Worm (Caenorhabditis elegans): ENCODE measurements around the gene vps-37.

vps-37 gene

ce11 chrV:5580517-5580916 lies 12.0 kb upstream of the vps-37 start (continued):
- TF ChIP-seq gei-8 (GFP tag; optimal IDR thresholded peaks at IDR 0.05) (no peak), zag-1 (tag; optimal IDR thresholded peaks at IDR 0.05) (no peak), hlh-30 (tag; optimal IDR thresholded peaks at IDR 0.05; ENCODE audit: insufficient read depth) (peak; percentile 41), daf-16 (GFP tag; optimal IDR thresholded peaks at IDR 0.05) (no peak), daf-16 (tag; optimal IDR thresholded peaks at IDR 0.05) (peak; percentile 62), mxl-3 (GFP tag; optimal IDR thresholded peaks at IDR 0.05) (peak; percentile 46), tag-97 (GFP tag; IDR thresholded peaks at IDR 0.05) (no peak), F49E8.2 (tag; optimal IDR thresholded peaks at IDR 0.05; ENCODE audit: borderline replicate concordance) (no peak), lin-29 (GFP tag; IDR thresholded peaks at IDR 0.05) (no peak), F26F4.8 (GFP tag; conservative IDR thresholded peaks at IDR 0.05) (no peak), zfp-2 (tag; optimal IDR thresholded peaks at IDR 0.05) (no peak), pha-4 (GFP tag; IDR thresholded peaks at IDR 0.05) (no peak), pha-4 (tag; optimal IDR thresholded peaks at IDR 0.05) (no peak), cey-2 (tag; optimal IDR thresholded peaks at IDR 0.05; ENCODE audit: borderline replicate concordance, insufficient read depth) (no peak), Y105C5A.15 (GFP tag; IDR thresholded peaks at IDR 0.05) (no peak), unc-130 (GFP tag; optimal IDR thresholded peaks at IDR 0.05) (no peak), dve-1 (tag; optimal IDR thresholded peaks at IDR 0.05; ENCODE audit: insufficient read depth) (peak; percentile 71), arid-1 (GFP tag; conservative IDR thresholded peaks at IDR 0.05) (no peak), skn-1 (tag; optimal IDR thresholded peaks at IDR 0.05) (no peak), F10B5.3 (tag; optimal IDR thresholded peaks at IDR 0.05) (no peak), rbr-2 (tag; optimal IDR thresholded peaks at IDR 0.05) (peak; percentile 48), nhr-237 (tag; optimal IDR thresholded peaks at IDR 0.05) (no peak), snpc-4 (tag; optimal IDR thresholded peaks at IDR 0.05) (no peak), ctbp-1 (GFP tag; IDR thresholded peaks at IDR 0.05) (no peak), sdz-12 (GFP tag; optimal IDR thresholded peaks at IDR 0.05) (no peak), Y5F2A.4 (GFP tag; optimal IDR thresholded peaks at IDR 0.05) (no peak), nhr-28 (tag; optimal IDR thresholded peaks at IDR 0.05) (peak; percentile 49), fos-1 (tag; optimal IDR thresholded peaks at IDR 0.05) (no peak), lin-1 (GFP tag; IDR thresholded peaks at IDR 0.05) (no peak), dmd-6 (GFP tag; IDR thresholded peaks at IDR 0.05) (no peak), unc-62 (GFP tag; optimal IDR thresholded peaks at IDR 0.05 in 1 of 2) (no peak), unc-62 (tag; optimal IDR thresholded peaks at IDR 0.05) (no peak), ceh-32 (tag; optimal IDR thresholded peaks at IDR 0.05; ENCODE audit: poor library complexity) (no peak), ceh-44 (GFP tag; IDR thresholded peaks at IDR 0.05) (no peak), ceh-20 (GFP tag; IDR thresholded peaks at IDR 0.05) (no peak), mep-1 (tag; optimal IDR thresholded peaks at IDR 0.05) (peak; percentile 71)

ce11 chrV:5581312-5581711 lies 11.2 kb upstream of the vps-37 start, which contains the start of gene klc-2:
klc-2 (minus strand) TSS chrV:5581412.
- TF ChIP-seq tag-97 (GFP tag; IDR thresholded peaks at IDR 0.05) (no peak), lin-38 (GFP tag; IDR thresholded peaks at IDR 0.05) (no peak), lir-3 (tag; optimal IDR thresholded peaks at IDR 0.05) (no peak), daf-8 (GFP tag; IDR thresholded peaks at IDR 0.05) (no peak)

DNA sequence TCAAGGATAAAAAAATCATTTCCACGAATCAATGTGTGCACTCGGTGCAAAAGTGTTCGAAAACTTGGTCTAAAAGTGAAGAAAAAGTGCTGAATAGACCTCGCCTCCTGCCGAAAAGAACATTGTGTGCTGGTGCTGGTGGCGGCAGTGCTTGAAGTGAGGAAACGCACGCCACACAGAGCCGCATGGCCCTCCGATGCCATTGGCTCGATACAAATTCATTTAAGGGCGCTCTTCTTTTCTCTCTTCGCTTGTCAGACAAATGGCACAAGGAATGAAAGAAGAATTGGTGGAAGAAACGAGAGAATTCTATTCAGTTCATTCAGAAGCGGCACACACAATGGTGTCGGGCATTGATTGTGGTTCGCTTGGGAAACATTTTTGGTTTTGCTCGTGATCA lies 10.2 kb upstream of the vps-37 start:
- TF ChIP-seq nhr-48 (tag; optimal IDR thresholded peaks at IDR 0.05) (peak; percentile 12), zip-2 (tag; optimal IDR thresholded peaks at IDR 0.05) (no peak), mdl-1 (tag; optimal IDR thresholded peaks at IDR 0.05) (no peak), T26A8.4 (GFP tag; IDR thresholded peaks at IDR 0.05) (no peak), lsy-2 (tag; optimal IDR thresholded peaks at IDR 0.05) (peak in 1 of 2 experiments; percentile 19), duxl-1 (tag; optimal IDR thresholded peaks at IDR 0.05; ENCODE audit: poor library complexity) (peak; percentile 7), rbr-2 (tag; optimal IDR thresholded peaks at IDR 0.05) (peak; percentile 10), madf-9 (GFP tag; conservative IDR thresholded peaks at IDR 0.05) (0 out of 2 replicates have a peak, but pooled peaks have one; percentile 28), egl-43 (GFP tag; IDR thresholded peaks at IDR 0.05) (0 out of 2 replicates have a peak, but pooled peaks have one; percentile 38)

Measured in whole organism, L4 larva.